Fruit fly (Drosophila melanogaster): ENCODE results near the gene CG6310.
A peak's percentile ranks its signal among the peaks of the same experiment; 100 is the strongest.

Gene CG6310

DNA sequence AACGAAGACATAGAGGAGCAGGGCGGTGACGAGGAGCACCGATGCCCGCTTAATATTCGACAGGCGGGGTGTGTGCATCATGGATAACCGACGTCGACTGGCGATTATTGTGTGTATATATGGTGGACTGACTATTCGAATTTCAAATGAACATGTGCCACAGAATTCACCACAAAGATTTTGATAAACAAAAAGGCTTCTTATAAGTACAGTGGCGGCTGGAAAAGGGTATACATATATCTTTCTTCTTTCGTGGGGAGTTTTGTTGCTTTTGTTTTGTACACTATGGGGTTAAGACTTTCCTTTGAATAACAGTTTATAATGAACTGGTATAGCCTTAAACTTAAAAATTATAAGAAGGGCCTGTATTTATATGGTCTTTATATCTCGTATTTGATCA lies at the start of gene CG6310:
CG6310 (minus strand) TSS at position 101 of the 400 bp plus-strand sequence.
- no peak for TF ChIP-seq noc (tag; optimal IDR thresholded peaks at IDR 0.05)

DNA sequence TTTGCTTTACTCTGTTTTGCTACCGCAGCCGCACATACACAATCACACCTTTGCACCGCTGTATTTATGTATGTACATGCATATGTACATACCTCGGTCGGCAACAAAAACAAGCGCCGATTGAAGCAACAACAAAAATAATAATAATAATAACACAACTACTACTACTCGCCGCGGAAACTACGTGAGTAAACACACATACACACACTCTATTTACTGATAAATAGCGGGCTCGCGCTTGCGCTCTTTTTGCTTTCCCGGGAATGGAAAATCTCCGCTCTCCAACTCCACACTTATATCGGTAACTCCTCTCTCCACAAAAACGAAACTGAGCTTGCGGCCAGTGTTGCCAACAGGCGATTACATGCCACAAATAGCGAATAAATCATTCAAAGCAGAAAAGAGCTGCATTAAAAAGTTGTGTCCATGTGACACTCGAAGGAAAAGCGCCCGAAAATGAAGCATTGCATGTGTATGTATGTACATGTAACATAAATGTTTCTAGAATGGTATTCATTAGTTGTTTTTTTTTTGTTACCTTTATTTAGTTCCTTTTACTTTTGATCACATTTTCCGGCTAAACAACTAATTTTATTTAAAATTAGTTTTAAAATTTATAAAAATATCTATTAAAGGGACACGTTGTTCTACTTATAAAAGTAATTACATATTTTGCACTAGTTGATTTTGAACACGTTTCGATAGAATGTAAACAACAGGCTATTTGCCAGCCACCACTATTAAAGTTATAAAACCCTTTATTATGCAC lies 49.1 kb upstream of the CG6310 start:
- peak; percentile 38 for TF ChIP-seq noc (tag; optimal IDR thresholded peaks at IDR 0.05)

DNA sequence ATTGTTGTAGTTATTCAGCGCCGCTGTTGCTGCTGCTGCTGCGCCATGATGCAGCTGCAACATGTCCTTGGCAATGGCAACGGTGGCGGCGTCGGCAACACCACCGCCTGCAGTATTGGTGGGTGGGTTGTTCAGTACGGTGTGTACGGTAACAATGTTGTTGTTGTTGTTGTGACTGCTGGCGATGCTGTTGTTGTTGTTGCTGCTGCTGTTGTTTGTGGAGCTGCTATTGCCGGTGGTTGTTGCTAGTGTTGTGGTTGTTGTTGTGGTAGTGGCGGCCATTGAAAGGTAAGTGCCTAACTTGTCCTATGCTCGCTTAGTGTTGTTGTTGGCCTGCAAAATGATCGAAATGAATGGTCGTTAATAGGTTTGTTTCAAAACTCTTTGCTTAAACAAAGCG lies 48.1 kb upstream of the CG6310 start:
- no peak for TF ChIP-seq noc (tag; optimal IDR thresholded peaks at IDR 0.05)

DNA sequence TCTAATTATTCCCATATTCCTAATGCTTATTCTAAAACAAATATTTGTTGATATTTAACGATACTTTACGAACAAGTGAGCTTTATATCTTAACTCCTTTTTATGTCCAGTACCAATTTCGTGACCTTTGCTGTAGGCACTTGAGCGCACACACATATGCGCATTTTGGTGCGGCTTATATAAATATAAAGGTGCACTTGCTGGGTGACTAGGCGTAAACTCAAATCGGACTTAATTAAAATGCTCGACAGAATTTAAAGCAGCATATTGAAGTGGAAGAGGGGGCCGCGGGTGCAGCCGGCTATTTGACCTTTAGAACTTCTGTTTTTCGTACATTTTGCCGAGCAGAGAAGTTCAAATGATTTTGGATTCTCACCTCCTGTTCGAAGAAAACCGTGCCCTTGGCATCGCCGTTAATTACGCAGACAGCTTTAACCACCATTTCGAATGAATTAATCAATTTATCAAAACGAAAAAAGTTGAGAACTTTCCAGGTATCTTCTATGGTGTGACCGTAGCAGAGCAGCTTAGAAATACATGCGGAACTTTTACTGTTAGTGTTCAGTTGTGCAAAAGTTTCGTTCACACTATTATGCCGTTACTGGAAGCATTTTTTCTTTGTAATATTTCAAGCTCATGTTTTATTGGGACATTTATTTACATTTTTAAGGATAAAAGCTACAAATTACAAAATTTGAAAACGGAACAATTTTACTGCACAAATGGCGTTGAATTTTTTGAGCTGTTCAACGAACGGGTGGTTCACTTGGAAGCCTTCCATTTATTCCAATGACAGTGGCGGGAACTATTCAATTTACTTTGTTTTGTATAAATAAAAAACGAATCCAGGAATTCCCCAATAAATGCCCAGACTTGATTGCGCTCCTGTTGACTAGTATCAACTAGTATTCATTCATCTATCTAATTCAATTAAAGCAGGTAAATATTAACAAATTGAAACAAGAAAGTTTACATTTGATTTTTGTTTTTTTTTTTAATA lies 43.8 kb upstream of the CG6310 start, which contains the start of gene Sod1:
Sod1 (minus strand) TSS at position 543 of the 1,000 bp plus-strand sequence.
- peak; percentile 44 for TF ChIP-seq noc (tag; optimal IDR thresholded peaks at IDR 0.05)

DNA sequence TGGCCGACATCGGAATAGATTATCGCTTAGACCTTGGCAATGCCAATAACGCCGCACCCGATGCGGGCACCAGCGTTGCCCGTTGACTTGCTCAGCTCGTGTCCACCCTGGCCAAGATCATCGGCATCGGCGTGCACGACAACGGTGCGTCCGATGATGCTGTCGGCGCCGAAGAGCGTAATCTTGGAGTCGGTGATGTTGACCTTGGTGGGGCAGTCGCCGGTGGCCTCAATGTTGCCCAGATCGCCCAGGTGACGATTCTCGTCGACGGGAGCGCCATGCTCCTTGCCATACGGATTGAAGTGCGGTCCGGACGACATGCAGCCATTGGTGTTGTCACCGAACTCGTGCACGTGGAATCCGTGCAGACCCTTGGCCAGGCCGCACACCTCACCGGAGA lies 42.8 kb upstream of the CG6310 start:
- no peak for TF ChIP-seq noc (tag; optimal IDR thresholded peaks at IDR 0.05)

DNA sequence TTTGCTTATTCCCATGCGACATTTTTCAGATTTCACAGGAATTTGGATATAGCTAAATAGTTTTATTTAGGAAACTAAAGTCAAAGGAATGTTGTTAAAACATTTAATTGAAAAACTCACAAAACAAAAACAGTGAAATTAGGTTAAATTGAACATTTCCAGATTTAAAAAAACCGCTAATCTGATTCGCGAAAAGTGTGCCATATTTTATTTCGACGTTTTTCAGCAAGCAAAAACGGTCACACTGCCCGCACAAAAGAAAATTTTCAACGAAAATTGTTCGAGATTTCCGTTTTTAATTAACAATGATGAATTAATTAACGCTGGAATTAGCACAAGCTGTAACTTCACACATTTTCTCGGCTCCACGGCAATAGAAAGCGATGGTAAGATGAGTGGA lies 39.8 kb upstream of the CG6310 start, which contains the start of the genes CG34012 and emei:
CG34012 (minus strand) TSS at position 52 of the 400 bp plus-strand sequence.
emei (plus strand) TSS at position 237 of the 400 bp plus-strand sequence.
- no peak for TF ChIP-seq noc (tag; optimal IDR thresholded peaks at IDR 0.05)

DNA sequence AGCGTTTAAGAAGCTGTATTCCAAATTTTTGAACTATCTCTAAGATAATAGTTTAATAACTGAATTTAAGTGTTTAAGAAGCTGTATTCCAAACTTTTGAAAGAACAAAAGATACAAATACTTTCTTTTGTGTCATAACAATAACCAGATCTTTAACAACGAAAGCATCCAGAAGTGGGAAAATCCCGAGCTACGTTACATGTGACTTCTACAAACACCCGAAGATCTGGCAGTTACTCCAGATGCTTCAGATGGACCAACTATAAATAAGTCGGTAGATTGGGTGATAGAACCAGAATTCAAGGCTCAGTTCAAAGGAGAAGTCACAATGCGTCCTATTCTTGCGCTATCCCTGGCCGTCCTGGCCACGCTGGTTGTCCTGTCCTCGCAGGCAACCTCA lies 38.3 kb upstream of the CG6310 start, which contains the start of gene CG12522:
CG12522 (plus strand) TSS at position 301 of the 400 bp plus-strand sequence.
- no peak for TF ChIP-seq noc (tag; optimal IDR thresholded peaks at IDR 0.05)

DNA sequence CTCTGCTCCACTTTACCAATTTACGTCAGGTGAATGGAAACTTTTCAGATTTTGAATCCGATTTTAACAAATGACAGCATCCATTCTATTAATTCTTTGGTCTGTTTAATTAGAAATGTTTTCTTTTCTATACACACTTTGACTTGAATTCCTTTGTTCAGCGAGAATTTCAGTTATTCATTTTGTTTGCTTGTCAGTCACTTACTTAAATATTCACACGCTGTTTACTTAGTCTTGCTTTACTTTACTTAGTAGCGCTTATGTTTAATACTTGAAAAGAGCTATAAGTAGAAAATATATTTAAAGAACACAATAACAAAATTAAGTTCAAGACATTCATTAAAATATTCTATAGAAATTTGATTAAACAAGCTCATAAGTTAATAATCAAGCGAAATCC lies 37.8 kb upstream of the CG6310 start, which contains the start of gene CG32073:
CG32073 (minus strand) TSS at position 151 of the 400 bp plus-strand sequence.
- TF ChIP-seq noc (tag; optimal IDR thresholded peaks at IDR 0.05): no peak

DNA sequence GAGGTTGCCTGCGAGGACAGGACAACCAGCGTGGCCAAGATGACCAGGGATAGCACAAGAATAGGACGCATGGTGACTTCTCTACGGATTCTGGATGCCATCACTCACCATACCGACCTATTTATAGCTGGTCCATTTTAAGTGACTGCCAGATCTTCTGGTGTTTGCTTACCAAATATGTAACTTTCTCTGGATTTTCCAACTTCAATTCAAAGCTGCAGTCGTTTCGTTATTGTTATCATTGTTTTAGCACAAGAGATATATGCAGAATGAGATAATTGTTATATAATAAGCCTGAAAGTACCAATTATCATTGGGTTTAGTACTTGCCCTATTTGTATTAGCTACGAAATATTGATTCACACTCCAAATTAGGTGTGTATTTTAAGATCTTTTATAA lies 34.1 kb upstream of the CG6310 start, which contains the start of gene CG32071:
CG32071 (minus strand) TSS at position 101 of the 400 bp plus-strand sequence.
- TF ChIP-seq noc (tag; optimal IDR thresholded peaks at IDR 0.05): no peak

DNA sequence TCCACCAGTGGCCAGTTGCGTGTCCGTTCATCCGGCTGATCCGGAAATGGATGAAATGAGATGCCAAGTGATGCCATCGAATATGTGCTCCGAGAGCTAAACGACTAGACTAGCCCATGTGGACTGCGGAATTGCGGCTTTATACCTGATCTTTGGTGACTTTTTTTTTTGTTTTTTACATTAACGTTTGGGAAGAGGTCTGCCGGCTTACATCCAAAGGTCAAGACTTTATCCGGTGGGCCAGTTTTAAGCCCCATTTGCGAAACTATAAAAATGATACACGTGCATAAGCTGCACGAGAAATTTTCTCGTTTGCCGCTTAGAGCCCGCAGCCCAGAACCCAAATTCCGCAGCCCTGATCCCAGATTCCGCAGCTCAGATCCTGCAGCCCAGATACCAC lies 33.3 kb upstream of the CG6310 start, which contains the start of gene Elo68alpha:
Elo68alpha (minus strand) TSS at position 101 of the 400 bp plus-strand sequence.
- TF ChIP-seq noc (tag; optimal IDR thresholded peaks at IDR 0.05): no peak

DNA sequence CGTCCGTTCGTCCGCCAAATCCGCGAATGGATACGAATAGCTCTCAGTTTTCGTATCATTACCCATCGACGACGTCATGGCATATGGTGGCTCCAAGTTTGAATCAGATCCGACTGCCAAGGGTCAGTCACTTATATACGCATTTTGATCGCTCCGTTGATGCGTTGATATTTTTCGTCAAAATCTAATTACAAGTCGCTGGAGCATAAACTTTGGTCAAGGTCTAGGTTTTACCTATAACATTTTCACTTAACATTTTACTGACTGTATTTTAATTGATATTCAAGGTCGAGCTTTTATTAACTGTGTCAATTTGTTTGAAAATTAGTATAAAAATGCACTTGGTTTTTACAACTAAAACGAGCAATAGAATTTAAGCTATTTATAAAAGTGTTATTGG lies 31.9 kb upstream of the CG6310 start, which contains the start of gene Elo68beta:
Elo68beta (minus strand) TSS at position 101 of the 400 bp plus-strand sequence.
- TF ChIP-seq noc (tag; optimal IDR thresholded peaks at IDR 0.05): no peak

DNA sequence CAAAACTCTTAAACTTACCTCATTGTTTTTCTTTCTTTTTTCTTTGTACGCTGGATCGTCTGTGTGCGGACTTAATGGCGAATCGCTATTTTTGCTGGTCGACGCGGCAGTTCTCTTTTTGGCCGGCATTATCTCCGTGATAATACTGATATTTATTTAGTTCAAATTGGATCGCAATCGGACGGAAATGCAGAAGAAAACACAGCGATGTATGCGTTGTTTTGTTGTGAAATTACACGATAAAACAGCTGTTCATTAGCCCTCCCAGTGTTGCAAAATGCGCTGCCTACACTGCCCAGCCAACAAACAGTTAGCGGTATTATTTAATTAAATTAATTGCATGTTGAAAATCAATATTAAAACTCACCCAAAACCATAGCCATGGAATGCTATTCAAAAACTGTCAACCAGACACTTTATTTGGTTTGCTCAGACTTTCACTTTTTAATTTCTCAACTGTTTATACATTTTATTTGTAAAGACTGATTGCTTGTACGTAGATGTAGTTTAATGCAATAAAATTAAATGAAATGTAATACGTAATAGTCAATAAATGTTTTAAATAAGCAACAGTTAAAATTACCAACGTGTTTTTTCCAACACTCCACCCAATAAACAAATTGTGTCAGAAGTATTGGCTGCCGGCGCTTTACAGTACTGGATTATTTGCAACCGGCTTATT lies 28.5 kb upstream of the CG6310 start, which contains the start of the genes Irbp18 and APP-BP1:
Irbp18 (minus strand) TSS at position 205 of the 682 bp plus-strand sequence.
APP-BP1 (plus strand) TSS at position 431 of the 682 bp plus-strand sequence.
- peak; percentile 94 for TF ChIP-seq noc (tag; optimal IDR thresholded peaks at IDR 0.05)

DNA sequence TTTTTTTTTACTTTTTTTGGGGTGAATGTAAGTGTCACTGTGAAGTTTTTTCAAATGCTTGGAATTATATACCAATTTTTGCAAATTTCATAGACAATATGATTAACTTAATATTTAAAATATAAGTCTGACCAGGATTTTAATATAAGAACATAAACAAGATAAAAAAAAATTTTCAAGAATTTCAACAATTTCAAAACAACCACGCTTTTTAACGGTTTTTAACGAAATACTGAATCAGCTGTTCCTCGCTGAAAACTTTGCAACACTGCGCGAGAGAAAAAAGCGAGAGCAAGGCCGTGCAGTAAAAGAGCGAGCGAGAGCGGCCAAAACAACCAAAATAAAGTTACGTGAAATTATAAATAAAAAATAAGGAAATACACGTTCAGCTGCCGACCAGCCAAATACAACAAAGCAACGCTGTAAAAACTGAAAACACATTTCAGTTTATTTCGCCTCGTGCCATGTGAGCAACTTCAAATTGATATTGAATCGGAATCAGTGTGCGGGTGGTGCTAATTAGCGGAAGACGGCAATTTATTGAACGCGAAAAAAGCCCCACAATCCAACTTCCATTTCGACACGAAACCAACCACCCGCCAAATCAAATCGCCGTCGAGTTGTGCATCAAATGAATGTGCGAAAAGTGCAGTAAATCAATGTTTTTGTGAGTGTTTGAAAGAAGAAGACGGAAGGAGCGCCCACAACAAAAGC lies 26.7 kb upstream of the CG6310 start, which contains the start of the genes CG46439, Iyd and CG33947:
CG46439 (minus strand) TSS at position 51 of the 714 bp plus-strand sequence.
Iyd (minus strand) TSS at position 51 of the 714 bp plus-strand sequence.
CG33947 (plus strand) TSS at position 302 of the 714 bp plus-strand sequence.
- TF ChIP-seq noc (tag; optimal IDR thresholded peaks at IDR 0.05): no peak

DNA sequence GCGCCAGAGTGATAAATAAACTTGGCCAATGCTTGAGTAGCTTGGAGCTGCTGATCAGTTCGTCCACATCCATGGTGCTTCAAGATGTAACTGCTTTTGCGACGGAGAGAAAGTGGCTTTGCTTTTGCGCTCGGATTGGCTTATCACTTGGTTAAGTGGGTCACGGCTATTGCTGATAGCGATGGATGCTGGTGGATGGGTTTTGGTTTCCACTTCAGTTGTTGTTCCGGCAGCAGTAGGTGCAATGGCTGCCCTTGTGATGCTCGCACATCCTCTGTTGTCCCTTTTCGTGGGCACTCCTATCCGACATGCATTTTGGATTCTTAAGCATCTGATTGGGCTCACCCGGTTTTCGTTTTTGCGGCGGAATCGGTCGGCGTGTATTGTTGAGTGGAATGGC lies 24.6 kb upstream of the CG6310 start:
- no peak for TF ChIP-seq noc (tag; optimal IDR thresholded peaks at IDR 0.05)
